Fruit fly (Drosophila melanogaster) whole organism, prepupa: Measurements from ENCODE around the gene CG44325.
A peak's percentile ranks its signal among the peaks of the same experiment; 100 is the strongest.

Source experiments
- CG1621 ChIP-seq: fragments of 200-800 bp; sonication (Bioruptor generic); optimal IDR thresholded peaks from 3 replicates; lab custom pipeline; 2018; ENCODE audit warnings: missing biosample characterization, mild to moderate bottlenecking, missing genetic modification characterization
- CG3032 ChIP-seq: fragments of 200-800 bp; optimal IDR thresholded peaks from 2 replicates; lab custom pipeline; 2019; ENCODE audit warnings: missing biosample characterization, mild to moderate bottlenecking, missing genetic modification characterization, moderate library complexity
- CG6276 ChIP-seq: fragments of 200-800 bp; sonication (Bioruptor generic); optimal IDR thresholded peaks from 2 replicates; lab custom pipeline; 2017; ENCODE audit warnings: missing biosample characterization, mild to moderate bottlenecking, missing genetic modification characterization
- CG6792 ChIP-seq: fragments of 200-800 bp; sonication (Bioruptor generic); optimal IDR thresholded peaks from 3 replicates; lab custom pipeline; 2016; ENCODE audit warnings: missing biosample characterization, missing genetic modification characterization
- CG6808 ChIP-seq: fragments of 200-800 bp; sonication (Bioruptor generic); optimal IDR thresholded peaks from 3 replicates; lab custom pipeline; 2017; ENCODE audit warnings: missing biosample characterization, missing genetic modification characterization, mild to moderate bottlenecking, moderate library complexity, missing genetic modification reagents
- CG8632 ChIP-seq: fragments of 200-800 bp; sonication (Bioruptor generic); optimal IDR thresholded peaks from 3 replicates; lab custom pipeline; 2016; ENCODE audit warnings: missing biosample characterization, missing genetic modification characterization
- Met ChIP-seq: fragments of 200-800 bp; sonication (Bioruptor generic); optimal IDR thresholded peaks from 3 replicates; lab custom pipeline; 2016; ENCODE audit warnings: missing biosample characterization, missing genetic modification characterization
- Sox15 ChIP-seq: fragments of 200-800 bp; sonication (Bioruptor generic); optimal IDR thresholded peaks from 3 replicates; lab custom pipeline; 2016; ENCODE audit warnings: missing biosample characterization, missing genetic modification characterization
- cyc ChIP-seq: fragments of 200-800 bp; sonication (Bioruptor generic); optimal IDR thresholded peaks from 3 replicates; lab custom pipeline; 2016; ENCODE audit warnings: missing biosample characterization, missing genetic modification characterization
- ss ChIP-seq, 2 experiments: fragments of 200-800 bp; sonication (Bioruptor generic); optimal IDR thresholded peaks; 2 replicates in 1 of 2; 3 replicates in 1 of 2; lab custom pipeline; 2017 to 2018; ENCODE audit warnings: mild to moderate bottlenecking in 2 of 2, missing biosample characterization in 2 of 2, missing genetic modification characterization in 2 of 2, moderate library complexity in 1 of 2
- topi ChIP-seq: fragments of 200-800 bp; sonication (Bioruptor generic); optimal IDR thresholded peaks from 3 replicates; lab custom pipeline; 2016; ENCODE audit warnings: missing biosample characterization, missing genetic modification characterization

DNA sequence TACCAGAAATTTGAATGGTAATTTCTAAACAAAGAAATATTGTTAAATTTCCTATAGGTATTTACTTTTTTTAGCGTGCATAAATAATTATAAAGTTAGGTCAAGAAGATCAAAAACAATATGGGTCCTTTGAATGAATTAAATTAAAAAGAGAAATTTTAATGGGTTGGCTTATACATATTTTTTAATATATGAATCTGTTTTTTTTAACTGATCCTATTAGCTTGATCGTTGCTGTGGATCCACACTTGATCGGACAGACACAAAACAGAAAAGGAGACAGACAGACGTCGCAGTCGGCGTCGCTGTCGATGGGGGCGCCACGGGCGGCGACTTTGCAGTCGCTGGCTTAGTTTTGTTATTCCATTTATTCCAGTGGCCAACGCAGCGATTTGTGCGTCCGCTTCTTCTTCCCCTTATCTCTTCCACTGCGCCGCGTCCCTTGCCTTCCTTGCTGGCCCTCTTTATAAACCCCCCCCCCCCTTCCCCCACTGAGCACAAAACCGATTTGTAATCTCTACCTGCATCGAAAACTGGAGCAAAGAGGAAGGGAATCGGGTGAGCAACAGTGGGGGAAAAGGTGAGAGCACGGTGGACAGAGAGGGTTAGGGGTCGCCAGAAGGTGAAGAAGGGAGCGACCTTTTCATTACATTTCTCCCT lies 30.4 kb downstream of the CG44325 start:
- peak; percentile 60 for TF ChIP-seq CG1621
- TF ChIP-seq ss (GFP tag; optimal IDR thresholded peaks at IDR 0.05; lab: Kevin White, UChicago), result peak; percentile 79 to 80
- TF ChIP-seq Sox15 (GFP tag; lab: Kevin White, UChicago), result peak; percentile 34
- TF ChIP-seq cyc (GFP tag; lab: Kevin White, UChicago), result peak; percentile 27
- peak; percentile 67 for TF ChIP-seq topi
- peak; percentile 92 for TF ChIP-seq CG3032 (tag; lab: Kevin White, UChicago)
- TF ChIP-seq CG8632 (GFP tag; lab: Kevin White, UChicago), result peak; percentile 81
- peak; percentile 88 for TF ChIP-seq CG6808 (GFP tag; lab: Kevin White, UChicago)
- peak; percentile 52 for TF ChIP-seq Met (GFP tag; lab: Kevin White, UChicago)
- TF ChIP-seq CG6276 (GFP tag; lab: Kevin White, UChicago), result peak; percentile 71
- TF ChIP-seq CG6792 (GFP tag; lab: Kevin White, UChicago), result peak; percentile 70
